Fruit fly (Drosophila melanogaster): ENCODE data around the gene CG34357.

CG34357 gene

dm6 chr3R:4479038-4479988, 78.6 kb downstream of the CG34357 start, which contains the start of gene CG31523:
Gene CG31523 (minus strand): TSS chr3R:4479207.
- no peak for TF ChIP-seq rn (GFP tag; IDR thresholded peaks at IDR 0.05)

- TF ChIP-seq CG8301 (tag; optimal IDR thresholded peaks at IDR 0.05) (peak; percentile 71), CG13204 (GFP tag; optimal IDR thresholded peaks at IDR 0.05) (peak; percentile 94), CG14655 (GFP tag; optimal IDR thresholded peaks at IDR 0.05) (no peak), Snoo (tag; optimal IDR thresholded peaks at IDR 0.05) (peak; percentile 82), CG12605 (GFP tag; IDR thresholded peaks at IDR 0.05) (peak; percentile 82), CG34367 (tag; optimal IDR thresholded peaks at IDR 0.05) (peak; percentile 74), Pif1B (GFP tag; optimal IDR thresholded peaks at IDR 0.05) (peak; percentile 87), rn (GFP tag; IDR thresholded peaks at IDR 0.05) (peak; percentile 56), CG17806 (tag; optimal IDR thresholded peaks at IDR 0.05) (peak; percentile 77), Pif1A (GFP tag; optimal IDR thresholded peaks at IDR 0.05) (peak; percentile 92), CG10348 (GFP tag; IDR thresholded peaks at IDR 0.05) (no peak), CG32121 (GFP tag; IDR thresholded peaks at IDR 0.05) (peak; percentile 64), CG15710 (tag; optimal IDR thresholded peaks at IDR 0.05) (peak; percentile 73), CG9948 (tag; optimal IDR thresholded peaks at IDR 0.05) (peak; percentile 70), D1 (tag; optimal IDR thresholded peaks at IDR 0.05) (peak; percentile 34), CG4496 (GFP tag; IDR thresholded peaks at IDR 0.05) (peak; percentile 89), fd96Ca (GFP tag; IDR thresholded peaks at IDR 0.05) (peak; percentile 80), CG8159 (tag; optimal IDR thresholded peaks at IDR 0.05) (peak; percentile 74), gl (tag; optimal IDR thresholded peaks at IDR 0.05) (peak; percentile 45), EcR (GFP tag; optimal IDR thresholded peaks at IDR 0.05) (peak; percentile 65), Ets98B (GFP tag; IDR thresholded peaks at IDR 0.05) (peak; percentile 83)
Measured at dm6 chr3R:4478220-4479037, 79.4 kb downstream of the CG34357 start.

dm6 chr3R:4476004-4476403, 81.9 kb downstream of the CG34357 start:
- TF ChIP-seq gl (tag; optimal IDR thresholded peaks at IDR 0.05) = no peak
- TF ChIP-seq CG8159 (tag; optimal IDR thresholded peaks at IDR 0.05) = no peak
- TF ChIP-seq CG32121 (GFP tag; IDR thresholded peaks at IDR 0.05) = no peak
- TF ChIP-seq CG10348 (GFP tag; IDR thresholded peaks at IDR 0.05) = no peak
- no peak for TF ChIP-seq CG4496 (GFP tag; IDR thresholded peaks at IDR 0.05)
- TF ChIP-seq CG34367 (tag; optimal IDR thresholded peaks at IDR 0.05) = no peak
- TF ChIP-seq CG17806 (tag; optimal IDR thresholded peaks at IDR 0.05) = no peak
- TF ChIP-seq CG13204 (GFP tag; optimal IDR thresholded peaks at IDR 0.05) = no peak
- no peak for TF ChIP-seq Pif1A (GFP tag; optimal IDR thresholded peaks at IDR 0.05)
- TF ChIP-seq rn (GFP tag; IDR thresholded peaks at IDR 0.05) = no peak
- no peak for TF ChIP-seq CG8301 (tag; optimal IDR thresholded peaks at IDR 0.05)
- no peak for TF ChIP-seq Pif1B (GFP tag; optimal IDR thresholded peaks at IDR 0.05)
- TF ChIP-seq CG12605 (GFP tag; IDR thresholded peaks at IDR 0.05) = no peak
- TF ChIP-seq CG9948 (tag; optimal IDR thresholded peaks at IDR 0.05) = no peak
- no peak for TF ChIP-seq D1 (tag; optimal IDR thresholded peaks at IDR 0.05)
- no peak for TF ChIP-seq Ets98B (GFP tag; IDR thresholded peaks at IDR 0.05)

- TF ChIP-seq CG17806 (tag; optimal IDR thresholded peaks at IDR 0.05) (no peak), CG13204 (GFP tag; optimal IDR thresholded peaks at IDR 0.05) (no peak), CG15710 (tag; optimal IDR thresholded peaks at IDR 0.05) (no peak), CG34367 (tag; optimal IDR thresholded peaks at IDR 0.05) (no peak), Pif1B (GFP tag; optimal IDR thresholded peaks at IDR 0.05) (no peak), CG12605 (GFP tag; IDR thresholded peaks at IDR 0.05) (no peak), fd96Ca (GFP tag; IDR thresholded peaks at IDR 0.05) (no peak), D1 (tag; optimal IDR thresholded peaks at IDR 0.05) (no peak), CG32121 (GFP tag; IDR thresholded peaks at IDR 0.05) (no peak), CG9948 (tag; optimal IDR thresholded peaks at IDR 0.05) (no peak), CG10348 (GFP tag; IDR thresholded peaks at IDR 0.05) (no peak), CG14655 (GFP tag; optimal IDR thresholded peaks at IDR 0.05) (no peak), CG8301 (tag; optimal IDR thresholded peaks at IDR 0.05) (no peak), gl (tag; optimal IDR thresholded peaks at IDR 0.05) (no peak)
Measured at dm6 chr3R:4475378-4475777, 82.5 kb downstream of the CG34357 start.

dm6 chr3R:4472694-4472975, 85.2 kb downstream of the CG34357 start:
- TF ChIP-seq CG4496 (GFP tag; IDR thresholded peaks at IDR 0.05) = peak; percentile 44; the same call in 1 of the 3 replicates
- TF ChIP-seq CG13204 (GFP tag; optimal IDR thresholded peaks at IDR 0.05) = no peak

Data from whole organism, pupa.